Worm (Caenorhabditis elegans): Measurements from ENCODE around the gene Y53C12A.7.

- no peak for TF ChIP-seq egl-27 (tag; optimal IDR thresholded peaks at IDR 0.05)
- TF ChIP-seq fos-1 (tag; optimal IDR thresholded peaks at IDR 0.05) = no peak
- no peak for TF ChIP-seq jun-1 (tag; optimal IDR thresholded peaks at IDR 0.05)
- no peak for TF ChIP-seq snpc-4 (tag; optimal IDR thresholded peaks at IDR 0.05)
- no peak for TF ChIP-seq nhr-28 (tag; optimal IDR thresholded peaks at IDR 0.05)
- no peak for TF ChIP-seq eor-1 (tag; optimal IDR thresholded peaks at IDR 0.05)
- TF ChIP-seq pha-4 (tag; optimal IDR thresholded peaks at IDR 0.05) = no peak
- no peak for TF ChIP-seq nhr-11 (tag; optimal IDR thresholded peaks at IDR 0.05)
- no peak for TF ChIP-seq unc-62 (GFP tag; optimal IDR thresholded peaks at IDR 0.05)
- TF ChIP-seq pqm-1 (tag; optimal IDR thresholded peaks at IDR 0.05) = no peak
- no peak for TF ChIP-seq tbx-2 (tag; optimal IDR thresholded peaks at IDR 0.05)
- no peak for TF ChIP-seq lin-39 (tag; optimal IDR thresholded peaks at IDR 0.05)
- TF ChIP-seq nhr-237 (tag; optimal IDR thresholded peaks at IDR 0.05) = no peak
- TF ChIP-seq zag-1 (tag; optimal IDR thresholded peaks at IDR 0.05) = no peak
Measured at ce11 chrII:9708835-9709299, 8.5 kb downstream of the Y53C12A.7 start, which contains the start of gene glt-5.
